Worm (Caenorhabditis elegans) whole organism, early embryonic: ENCODE data around the gene F25B3.2.

Experiments used
- B0310.2 ChIP-seq: sonication (generic microtip); optimal IDR thresholded peaks from 2 replicates; lab custom pipeline; 2016; ENCODE audit warnings: mild to moderate bottlenecking, missing genetic modification characterization, missing compliant biosample characterization
- F13C5.2 ChIP-seq: sonication (generic microtip); optimal IDR thresholded peaks from 2 replicates; lab custom pipeline; 2017; ENCODE audit warnings: mild to moderate bottlenecking, missing genetic modification characterization, inconsistent platforms, missing compliant biosample characterization
- aly-1 ChIP-seq: sonication (generic microtip); optimal IDR thresholded peaks from 2 replicates; lab custom pipeline; 2016; ENCODE audit warnings: missing genetic modification characterization, missing compliant biosample characterization
- ama-1 ChIP-seq: fragments of 150-350 bp; optimal IDR thresholded peaks from 2 replicates; lab custom pipeline; 2014
- ceh-13 ChIP-seq: fragments of 200-800 bp; sonication (Bioruptor generic); optimal IDR thresholded peaks from 2 replicates; lab custom pipeline; 2018; ENCODE audit warnings: mild to moderate bottlenecking, missing genetic modification characterization, missing compliant biosample characterization
- ceh-36 ChIP-seq: sonication (generic microtip); optimal IDR thresholded peaks from 2 replicates; lab custom pipeline; 2016; ENCODE audit warnings: missing genetic modification characterization, inconsistent platforms, missing compliant biosample characterization
- ets-7 ChIP-seq: sonication (generic microtip); optimal IDR thresholded peaks from 2 replicates; lab custom pipeline; 2016; ENCODE audit warnings: missing genotype, missing genetic modification characterization, missing compliant biosample characterization
- flt-1 ChIP-seq: fragments of 200-800 bp; sonication (Bioruptor generic); IDR thresholded peaks from 2 replicates; pipeline ENCODE4 v1.3.6; 2022; ENCODE audit warnings: missing genetic modification characterization, missing compliant biosample characterization
- hmbx-1 ChIP-seq: sonication (generic microtip); optimal IDR thresholded peaks from 2 replicates; lab custom pipeline; 2016; ENCODE audit warnings: mild to moderate bottlenecking, missing genetic modification characterization, missing compliant biosample characterization
- hmg-4 ChIP-seq: fragments of 200-800 bp; sonication (Bioruptor generic); optimal IDR thresholded peaks from 2 replicates; lab custom pipeline; 2018; ENCODE audit warnings: mild to moderate bottlenecking, missing genetic modification characterization, missing compliant biosample characterization
- hnd-1 ChIP-seq: sonication (generic microtip); optimal IDR thresholded peaks from 2 replicates; lab custom pipeline; 2016; ENCODE audit warnings: missing genetic modification characterization, missing compliant biosample characterization
- pes-1 ChIP-seq: fragments of 200-800 bp; sonication (Bioruptor generic); IDR thresholded peaks from 2 replicates; pipeline ENCODE4 v1.3.6; 2022; ENCODE audit warnings: missing genetic modification reagents, missing genetic modification characterization, missing compliant biosample characterization
- scrt-1 ChIP-seq: fragments of 200-800 bp; sonication (Bioruptor generic); IDR thresholded peaks from 2 replicates; pipeline ENCODE4 v1.3.6; 2022; ENCODE audit warnings: missing genetic modification characterization, missing compliant biosample characterization
- sea-1 ChIP-seq: fragments of 200-800 bp; sonication (Bioruptor generic); conservative IDR thresholded peaks from 2 replicates; pipeline ENCODE4 v1.3.6; 2022; ENCODE audit warnings: missing genetic modification characterization, missing compliant biosample characterization
- tbx-11 ChIP-seq: fragments of 200-800 bp; sonication (Bioruptor generic); IDR thresholded peaks from 2 replicates; pipeline ENCODE4 v1.3.6; 2022; ENCODE audit warnings: missing genetic modification characterization, missing compliant biosample characterization
- tbx-37 ChIP-seq: fragments of 200-800 bp; sonication (Bioruptor generic); conservative IDR thresholded peaks from 2 replicates; pipeline ENCODE4 v1.3.6; 2022; ENCODE audit warnings: missing genetic modification reagents, missing genetic modification characterization, missing compliant biosample characterization
- tra-4 ChIP-seq: sonication (generic microtip); optimal IDR thresholded peaks from 2 replicates; lab custom pipeline; 2017; ENCODE audit warnings: missing genetic modification characterization, missing compliant biosample characterization

The F25B3.2 gene

DNA sequence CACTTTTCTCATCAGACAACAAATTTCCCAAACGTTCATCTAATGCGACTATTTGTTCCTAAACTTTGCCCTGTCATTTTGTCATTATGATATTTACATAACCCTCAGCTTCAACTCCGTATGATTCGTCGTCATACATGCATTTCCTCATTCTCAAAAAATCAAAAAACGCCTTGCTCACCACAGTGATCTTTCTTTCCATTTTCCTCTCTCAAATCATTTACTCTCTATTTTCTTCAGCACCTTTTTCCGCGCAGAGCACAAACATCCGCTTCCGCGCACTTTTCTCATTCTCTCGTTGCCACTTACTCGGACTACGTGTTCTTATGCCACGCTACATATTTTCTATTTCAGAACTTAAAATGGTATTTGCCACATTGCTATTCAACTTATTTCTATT lies at the start of gene F25B3.2:
TSS of gene F25B3.2 (plus strand) at position 301 of the 400 bp plus-strand sequence.
- TF ChIP-seq hmg-4 (GFP tag; lab: Kevin White, UChicago) = no peak
- no peak for TF ChIP-seq sea-1 (GFP tag; lab: Robert Waterston, UW)
- no peak for TF ChIP-seq scrt-1 (GFP tag; lab: Robert Waterston, UW)
- no peak for TF ChIP-seq flt-1
- no peak for TF ChIP-seq ama-1 (lab: Kevin White, UChicago)
- no peak for TF ChIP-seq ets-7 (tag; lab: Kevin White, UChicago)

DNA sequence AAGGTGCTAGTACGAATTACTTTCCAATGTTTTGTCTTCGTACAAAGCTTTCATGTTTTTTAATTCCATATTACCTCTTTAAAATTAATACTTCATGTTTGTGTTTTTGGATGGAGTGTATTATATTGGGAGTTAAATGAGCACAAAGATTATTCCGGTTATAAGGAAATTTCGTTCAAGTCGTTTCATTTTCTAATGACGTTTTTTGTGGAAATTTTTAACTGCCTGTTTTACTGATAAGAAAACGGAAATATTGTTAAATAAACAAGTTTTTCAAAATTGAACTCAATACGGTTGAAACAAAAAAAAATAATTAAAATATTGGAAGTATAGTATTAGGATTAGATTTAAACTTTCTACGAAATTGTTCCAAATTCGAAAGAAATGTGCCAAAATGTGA lies 49.8 kb upstream of the F25B3.2 start:
- TF ChIP-seq pes-1 (no peak), flt-1 (no peak), scrt-1 (GFP tag; lab: Robert Waterston, UW) (no peak), B0310.2 (tag; lab: Kevin White, UChicago) (no peak), sea-1 (GFP tag; lab: Robert Waterston, UW) (no peak), ceh-36 (no peak), ets-7 (tag; lab: Kevin White, UChicago) (no peak), aly-1 (tag; lab: Kevin White, UChicago) (no peak), tra-4 (tag; lab: Kevin White, UChicago) (no peak)

DNA sequence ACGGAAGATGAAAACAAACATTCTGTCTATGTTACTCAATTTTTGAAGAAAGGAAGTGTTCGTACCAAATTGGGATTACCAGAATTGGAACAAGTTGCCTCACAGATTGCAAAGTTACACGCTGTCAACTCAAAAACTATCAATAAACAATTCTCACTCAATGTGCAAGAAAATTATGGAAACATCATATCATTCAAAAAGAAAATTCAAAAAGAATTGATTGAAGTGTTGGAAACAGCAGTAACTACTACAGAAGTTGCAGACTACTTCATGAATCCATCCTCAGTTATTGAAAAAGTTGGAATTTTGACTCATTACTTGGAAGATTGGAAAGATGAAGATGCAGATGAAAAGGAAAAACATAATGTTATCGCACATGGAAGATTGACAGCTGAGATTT lies 49.1 kb upstream of the F25B3.2 start:
- no peak for TF ChIP-seq ceh-13 (GFP tag; lab: Kevin White, UChicago)
- TF ChIP-seq hnd-1 (tag; lab: Kevin White, UChicago) = no peak
- TF ChIP-seq B0310.2 (tag; lab: Kevin White, UChicago) = no peak
- no peak for TF ChIP-seq aly-1 (tag; lab: Kevin White, UChicago)
- no peak for TF ChIP-seq hmg-4 (GFP tag; lab: Kevin White, UChicago)
- no peak for TF ChIP-seq hmbx-1 (tag; lab: Kevin White, UChicago)
- TF ChIP-seq ets-7 (tag; lab: Kevin White, UChicago) = no peak
- TF ChIP-seq tbx-11 (GFP tag; lab: Robert Waterston, UW) = no peak
- no peak for TF ChIP-seq sea-1 (GFP tag; lab: Robert Waterston, UW)
- TF ChIP-seq flt-1 = no peak
- no peak for TF ChIP-seq ama-1 (lab: Kevin White, UChicago)
- TF ChIP-seq scrt-1 (GFP tag; lab: Robert Waterston, UW) = no peak
- TF ChIP-seq ceh-36 = no peak
- TF ChIP-seq tra-4 (tag; lab: Kevin White, UChicago) = no peak
- TF ChIP-seq F13C5.2 (tag; lab: Kevin White, UChicago) = no peak
- TF ChIP-seq tbx-37 = no peak
- no peak for TF ChIP-seq pes-1

DNA sequence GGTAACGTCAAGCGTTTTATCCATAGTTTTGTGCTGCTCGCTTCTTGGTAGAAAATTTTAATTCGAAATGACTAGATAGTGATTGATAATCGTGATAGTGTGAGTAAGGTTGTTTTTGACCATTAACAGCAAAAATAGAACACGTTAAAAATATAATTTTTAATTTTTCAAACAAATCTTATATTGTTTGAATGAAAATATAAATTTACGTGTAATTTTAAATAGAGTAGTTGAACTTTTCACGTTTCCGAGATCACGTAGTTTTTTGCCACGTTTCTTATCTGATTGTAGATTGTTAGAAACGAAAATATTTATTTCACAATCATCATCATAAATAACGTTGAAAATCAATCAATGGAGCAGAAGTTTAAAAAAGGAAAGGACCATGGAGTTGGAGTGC lies 45.6 kb upstream of the F25B3.2 start, which contains the start of the genes C50F4.10 and pfk-1.2:
TSS of gene C50F4.10 (minus strand) at position 101 of the 400 bp plus-strand sequence.
TSS of gene pfk-1.2 (plus strand) at position 325 of the 400 bp plus-strand sequence.
- TF ChIP-seq ets-7 (tag; lab: Kevin White, UChicago) (no peak), tbx-37 (no peak), ama-1 (lab: Kevin White, UChicago) (no peak), sea-1 (GFP tag; lab: Robert Waterston, UW) (no peak), hnd-1 (tag; lab: Kevin White, UChicago) (no peak), scrt-1 (GFP tag; lab: Robert Waterston, UW) (no peak), aly-1 (tag; lab: Kevin White, UChicago) (no peak), tra-4 (tag; lab: Kevin White, UChicago) (no peak), flt-1 (no peak), ceh-13 (GFP tag; lab: Kevin White, UChicago) (no peak), F13C5.2 (tag; lab: Kevin White, UChicago) (no peak), pes-1 (no peak), tbx-11 (GFP tag; lab: Robert Waterston, UW) (no peak), hmbx-1 (tag; lab: Kevin White, UChicago) (no peak), ceh-36 (no peak), B0310.2 (tag; lab: Kevin White, UChicago) (no peak), hmg-4 (GFP tag; lab: Kevin White, UChicago) (no peak)

DNA sequence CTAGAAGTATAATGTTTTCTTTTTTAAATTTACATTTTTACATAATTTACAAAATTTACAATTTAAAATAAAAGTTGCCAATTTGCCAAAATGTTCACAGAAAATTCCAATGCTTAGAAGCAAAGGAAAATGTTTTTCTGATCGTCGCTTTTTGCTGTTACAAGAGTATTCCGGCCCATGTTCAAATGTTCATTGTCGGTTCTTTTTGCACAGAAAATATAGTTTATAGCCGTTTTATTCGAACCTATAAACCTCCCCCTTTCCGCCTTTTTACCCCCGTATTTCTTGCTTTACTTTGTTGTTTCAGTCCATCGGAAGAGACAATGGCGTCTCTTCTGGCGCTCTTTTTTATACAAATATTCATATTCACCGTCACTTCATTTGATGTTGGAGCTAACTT lies 42.5 kb upstream of the F25B3.2 start, which contains the start of gene tag-329:
TSS of gene tag-329 (plus strand) at position 301 of the 400 bp plus-strand sequence.
- no peak for TF ChIP-seq hmg-4 (GFP tag; lab: Kevin White, UChicago)
- TF ChIP-seq hnd-1 (tag; lab: Kevin White, UChicago) = no peak
- TF ChIP-seq hmbx-1 (tag; lab: Kevin White, UChicago) = no peak
- no peak for TF ChIP-seq B0310.2 (tag; lab: Kevin White, UChicago)
- TF ChIP-seq pes-1 = no peak
- TF ChIP-seq ama-1 (lab: Kevin White, UChicago) = no peak
- TF ChIP-seq tbx-11 (GFP tag; lab: Robert Waterston, UW) = no peak
- TF ChIP-seq ets-7 (tag; lab: Kevin White, UChicago) = no peak
- no peak for TF ChIP-seq scrt-1 (GFP tag; lab: Robert Waterston, UW)

DNA sequence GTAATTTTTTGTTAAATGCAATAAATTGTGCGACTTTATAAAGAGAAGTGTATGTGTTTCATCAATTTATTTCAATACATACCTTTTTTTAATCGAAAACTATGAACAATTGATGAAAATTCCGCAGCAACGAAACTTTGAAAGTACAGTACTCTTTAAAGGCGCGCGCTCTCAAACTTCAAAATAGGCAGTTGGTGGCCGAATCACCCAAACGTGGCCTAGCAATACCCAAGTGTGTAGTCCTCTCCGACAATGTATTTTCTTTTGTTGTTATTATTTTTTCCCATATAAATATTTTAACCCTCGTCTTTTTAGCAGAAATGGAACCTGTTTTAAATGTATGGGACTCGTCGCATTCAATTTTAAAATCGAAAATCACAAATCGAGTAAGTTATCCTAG lies 40.6 kb upstream of the F25B3.2 start, which contains the start of gene C50F4.4:
TSS of gene C50F4.4 (plus strand) at position 267 of the 400 bp plus-strand sequence.
- TF ChIP-seq tra-4 (tag; lab: Kevin White, UChicago) (no peak), B0310.2 (tag; lab: Kevin White, UChicago) (no peak), aly-1 (tag; lab: Kevin White, UChicago) (no peak), pes-1 (no peak)

DNA sequence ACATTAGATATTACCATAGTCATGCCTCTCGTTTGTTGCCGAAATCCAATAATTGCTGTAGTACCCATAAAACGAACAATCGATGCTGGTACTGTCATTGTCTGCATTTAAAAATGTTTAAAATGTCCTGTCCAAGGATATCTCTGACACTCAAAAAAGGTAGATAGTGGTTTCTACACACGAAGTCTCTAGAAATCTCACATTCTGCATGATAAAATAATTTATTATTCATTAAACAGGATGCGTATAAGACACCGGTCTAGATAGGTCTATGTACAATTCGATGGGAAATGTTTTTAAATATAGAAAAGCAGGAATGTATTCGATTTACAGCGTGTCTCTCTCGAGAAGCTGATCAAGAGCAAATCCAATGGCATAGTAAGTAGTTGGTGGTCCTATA lies 37.5 kb upstream of the F25B3.2 start, which contains the start of gene C50F4.12:
TSS of gene C50F4.12 (minus strand) at position 101 of the 400 bp plus-strand sequence.
- no peak for TF ChIP-seq F13C5.2 (tag; lab: Kevin White, UChicago)
- TF ChIP-seq ceh-13 (GFP tag; lab: Kevin White, UChicago) = no peak
- no peak for TF ChIP-seq hmbx-1 (tag; lab: Kevin White, UChicago)
- no peak for TF ChIP-seq aly-1 (tag; lab: Kevin White, UChicago)
- no peak for TF ChIP-seq flt-1
- no peak for TF ChIP-seq tra-4 (tag; lab: Kevin White, UChicago)
